Worm (Caenorhabditis elegans) whole organism, young adult: ENCODE data around the gene sru-20.

Experiments
- Y95B8A.8 ChIP-seq: fragments of 200-800 bp; sonication (Bioruptor generic); IDR thresholded peaks from 2 replicates; pipeline ENCODE4 v1.3.6; 2022; ENCODE audit warnings: missing genetic modification reagents, missing genetic modification characterization, missing compliant biosample characterization

Gene sru-20

DNA sequence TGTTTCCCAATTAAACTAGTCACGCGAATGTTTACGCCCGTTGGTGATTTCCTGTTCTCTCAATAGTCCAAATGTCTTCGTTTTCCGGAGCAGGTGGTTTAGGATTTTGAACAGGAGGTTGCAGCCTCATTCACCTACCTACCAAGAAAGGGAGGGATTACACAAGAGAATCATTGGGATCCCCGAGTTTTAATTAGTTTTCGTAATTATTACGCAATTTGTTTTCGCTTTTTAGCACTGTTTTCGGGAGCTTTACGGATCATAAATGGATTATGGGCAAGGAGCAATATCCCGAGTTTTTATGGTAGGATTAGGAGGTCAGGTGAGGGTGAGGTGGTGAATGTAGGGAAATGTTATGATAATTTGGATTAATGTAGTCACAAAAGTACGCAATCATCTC, 50.6 kb downstream of the sru-20 start (continued):
- no peak for TF ChIP-seq Y95B8A.8 (GFP tag; lab: Robert Waterston, UW)
